Worm (Caenorhabditis elegans) whole organism, early embryonic: ENCODE measurements around the gene dct-14.

Experiments
- B0310.2 ChIP-seq: sonication (generic microtip); optimal IDR thresholded peaks from 2 replicates; lab custom pipeline; 2016; ENCODE audit warnings: mild to moderate bottlenecking, missing genetic modification characterization, missing compliant biosample characterization
- F13C5.2 ChIP-seq: sonication (generic microtip); optimal IDR thresholded peaks from 2 replicates; lab custom pipeline; 2017; ENCODE audit warnings: mild to moderate bottlenecking, missing genetic modification characterization, inconsistent platforms, missing compliant biosample characterization
- aly-1 ChIP-seq: sonication (generic microtip); optimal IDR thresholded peaks from 2 replicates; lab custom pipeline; 2016; ENCODE audit warnings: missing genetic modification characterization, missing compliant biosample characterization
- ama-1 ChIP-seq: fragments of 150-350 bp; optimal IDR thresholded peaks from 2 replicates; lab custom pipeline; 2014
- ceh-13 ChIP-seq: fragments of 200-800 bp; sonication (Bioruptor generic); optimal IDR thresholded peaks from 2 replicates; lab custom pipeline; 2018; ENCODE audit warnings: mild to moderate bottlenecking, missing genetic modification characterization, missing compliant biosample characterization
- ceh-36 ChIP-seq: sonication (generic microtip); optimal IDR thresholded peaks from 2 replicates; lab custom pipeline; 2016; ENCODE audit warnings: missing genetic modification characterization, inconsistent platforms, missing compliant biosample characterization
- ets-7 ChIP-seq: sonication (generic microtip); optimal IDR thresholded peaks from 2 replicates; lab custom pipeline; 2016; ENCODE audit warnings: missing genotype, missing genetic modification characterization, missing compliant biosample characterization
- flt-1 ChIP-seq: fragments of 200-800 bp; sonication (Bioruptor generic); IDR thresholded peaks from 2 replicates; pipeline ENCODE4 v1.3.6; 2022; ENCODE audit warnings: missing genetic modification characterization, missing compliant biosample characterization
- hmbx-1 ChIP-seq: sonication (generic microtip); optimal IDR thresholded peaks from 2 replicates; lab custom pipeline; 2016; ENCODE audit warnings: mild to moderate bottlenecking, missing genetic modification characterization, missing compliant biosample characterization
- hmg-4 ChIP-seq: fragments of 200-800 bp; sonication (Bioruptor generic); optimal IDR thresholded peaks from 2 replicates; lab custom pipeline; 2018; ENCODE audit warnings: mild to moderate bottlenecking, missing genetic modification characterization, missing compliant biosample characterization
- hnd-1 ChIP-seq: sonication (generic microtip); optimal IDR thresholded peaks from 2 replicates; lab custom pipeline; 2016; ENCODE audit warnings: missing genetic modification characterization, missing compliant biosample characterization
- pes-1 ChIP-seq: fragments of 200-800 bp; sonication (Bioruptor generic); IDR thresholded peaks from 2 replicates; pipeline ENCODE4 v1.3.6; 2022; ENCODE audit warnings: missing genetic modification reagents, missing genetic modification characterization, missing compliant biosample characterization
- scrt-1 ChIP-seq: fragments of 200-800 bp; sonication (Bioruptor generic); IDR thresholded peaks from 2 replicates; pipeline ENCODE4 v1.3.6; 2022; ENCODE audit warnings: missing genetic modification characterization, missing compliant biosample characterization
- sea-1 ChIP-seq: fragments of 200-800 bp; sonication (Bioruptor generic); conservative IDR thresholded peaks from 2 replicates; pipeline ENCODE4 v1.3.6; 2022; ENCODE audit warnings: missing genetic modification characterization, missing compliant biosample characterization
- tbx-11 ChIP-seq: fragments of 200-800 bp; sonication (Bioruptor generic); IDR thresholded peaks from 2 replicates; pipeline ENCODE4 v1.3.6; 2022; ENCODE audit warnings: missing genetic modification characterization, missing compliant biosample characterization
- tbx-37 ChIP-seq: fragments of 200-800 bp; sonication (Bioruptor generic); conservative IDR thresholded peaks from 2 replicates; pipeline ENCODE4 v1.3.6; 2022; ENCODE audit warnings: missing genetic modification reagents, missing genetic modification characterization, missing compliant biosample characterization
- tra-4 ChIP-seq: sonication (generic microtip); optimal IDR thresholded peaks from 2 replicates; lab custom pipeline; 2017; ENCODE audit warnings: missing genetic modification characterization, missing compliant biosample characterization

dct-14 gene

DNA sequence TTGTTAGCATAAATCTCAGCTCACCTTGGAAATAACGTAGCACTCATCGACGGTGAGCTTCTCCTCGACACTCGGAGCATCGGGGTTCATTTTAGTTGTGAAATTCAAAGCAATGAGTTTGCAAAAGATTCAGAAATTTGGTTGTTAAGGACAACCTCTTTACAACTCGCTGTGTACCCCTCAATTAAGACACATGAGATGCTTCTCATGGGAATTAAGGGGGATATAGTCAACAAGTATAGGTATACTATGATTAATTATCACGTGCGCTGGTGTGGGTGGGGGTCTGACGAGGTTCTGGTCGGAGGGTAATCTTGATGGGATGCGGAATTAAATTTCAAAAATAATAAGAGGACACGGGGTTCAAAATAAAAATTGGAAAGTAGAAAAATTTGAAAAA lies at the start of gene dct-14:
TSS of gene dct-14 (minus strand) at position 101 of the 400 bp plus-strand sequence.
- TF ChIP-seq F13C5.2 (tag; lab: Kevin White, UChicago) (no peak), ceh-13 (GFP tag; lab: Kevin White, UChicago) (no peak), tra-4 (tag; lab: Kevin White, UChicago) (no peak), ceh-36 (tag; lab: Kevin White, UChicago) (no peak), tbx-11 (no peak), hmg-4 (no peak), pes-1 (GFP tag; lab: Robert Waterston, UW) (no peak), flt-1 (GFP tag; lab: Robert Waterston, UW) (no peak), hnd-1 (tag; lab: Kevin White, UChicago) (no peak), scrt-1 (GFP tag; lab: Robert Waterston, UW) (no peak), sea-1 (GFP tag; lab: Robert Waterston, UW) (no peak), B0310.2 (tag; lab: Kevin White, UChicago) (no peak), ets-7 (tag; lab: Kevin White, UChicago) (no peak), tbx-37 (GFP tag; lab: Robert Waterston, UW) (no peak), ama-1 (lab: Kevin White, UChicago) (no peak), hmbx-1 (tag; lab: Kevin White, UChicago) (no peak), aly-1 (tag; lab: Kevin White, UChicago) (no peak)

ce11 chrV:20547048-20547447 lies 46.7 kb upstream of the dct-14 start, which contains the start of gene Y38H6C.18:
TSS of gene Y38H6C.18 (minus strand) at chrV:20547148.
- TF ChIP-seq hmg-4: no peak
- TF ChIP-seq flt-1 (GFP tag; lab: Robert Waterston, UW): no peak
- TF ChIP-seq ceh-13 (GFP tag; lab: Kevin White, UChicago): no peak
- no peak for TF ChIP-seq tra-4 (tag; lab: Kevin White, UChicago)
- TF ChIP-seq ceh-36 (tag; lab: Kevin White, UChicago): no peak
- TF ChIP-seq aly-1 (tag; lab: Kevin White, UChicago): no peak
- TF ChIP-seq B0310.2 (tag; lab: Kevin White, UChicago): no peak
- TF ChIP-seq ama-1 (lab: Kevin White, UChicago): no peak

- TF ChIP-seq ama-1 (lab: Kevin White, UChicago) (no peak), sea-1 (GFP tag; lab: Robert Waterston, UW) (no peak), tbx-11 (no peak), scrt-1 (GFP tag; lab: Robert Waterston, UW) (no peak), flt-1 (GFP tag; lab: Robert Waterston, UW) (no peak), ceh-13 (GFP tag; lab: Kevin White, UChicago) (no peak), pes-1 (GFP tag; lab: Robert Waterston, UW) (no peak)
Observed at ce11 chrV:20545742-20546141, 45.4 kb upstream of the dct-14 start.

DNA sequence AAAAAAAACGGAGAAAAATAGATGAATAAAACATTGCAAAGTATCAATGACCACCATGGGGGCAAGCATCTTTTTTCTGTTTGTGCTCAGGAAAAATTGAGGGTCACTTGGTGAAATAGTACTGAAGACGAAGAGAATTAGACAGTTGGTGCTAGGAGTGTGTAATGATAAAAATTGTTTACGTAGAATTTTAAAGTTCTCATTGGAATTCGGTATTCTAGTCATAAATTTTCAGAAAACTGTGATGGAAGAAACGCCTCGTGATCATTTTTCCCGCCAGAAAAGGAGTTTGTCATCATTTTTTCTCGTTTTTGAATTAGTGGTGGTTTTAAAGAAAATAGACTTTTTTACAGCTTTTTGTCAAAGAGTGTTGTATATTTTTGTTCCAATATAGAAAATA lies 44.3 kb upstream of the dct-14 start:
- TF ChIP-seq hnd-1 (tag; lab: Kevin White, UChicago) (no peak), hmg-4 (no peak), ets-7 (tag; lab: Kevin White, UChicago) (no peak), pes-1 (GFP tag; lab: Robert Waterston, UW) (no peak), F13C5.2 (tag; lab: Kevin White, UChicago) (no peak), ceh-13 (GFP tag; lab: Kevin White, UChicago) (no peak), tbx-11 (no peak), ceh-36 (tag; lab: Kevin White, UChicago) (no peak), tbx-37 (GFP tag; lab: Robert Waterston, UW) (no peak), B0310.2 (tag; lab: Kevin White, UChicago) (no peak), sea-1 (GFP tag; lab: Robert Waterston, UW) (no peak), scrt-1 (GFP tag; lab: Robert Waterston, UW) (no peak)

DNA sequence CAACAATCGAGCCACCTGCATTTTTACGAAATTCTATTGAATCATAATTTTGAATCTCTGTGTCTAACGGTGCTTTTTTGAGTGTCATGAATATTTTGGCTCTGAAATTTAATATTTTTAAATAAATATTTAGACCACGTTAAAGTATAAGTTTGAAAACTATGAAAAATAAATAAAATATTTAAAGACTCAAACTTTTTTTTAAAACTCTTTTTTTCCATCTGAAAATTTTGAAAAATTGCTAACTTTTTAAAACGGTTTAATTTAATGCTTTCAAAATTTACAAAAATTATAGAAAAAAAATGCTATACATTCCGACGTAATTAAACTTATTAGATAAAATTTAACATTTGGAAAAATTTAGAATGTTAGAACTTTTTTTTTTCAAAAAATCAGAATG lies 43.8 kb upstream of the dct-14 start, which contains the start of gene slc-36.3:
TSS of gene slc-36.3 (minus strand) at position 101 of the 400 bp plus-strand sequence.
- no peak for TF ChIP-seq pes-1 (GFP tag; lab: Robert Waterston, UW)
- TF ChIP-seq sea-1 (GFP tag; lab: Robert Waterston, UW): no peak
- TF ChIP-seq flt-1 (GFP tag; lab: Robert Waterston, UW): no peak
- TF ChIP-seq B0310.2 (tag; lab: Kevin White, UChicago): no peak
- no peak for TF ChIP-seq F13C5.2 (tag; lab: Kevin White, UChicago)
- TF ChIP-seq hnd-1 (tag; lab: Kevin White, UChicago): no peak
- TF ChIP-seq aly-1 (tag; lab: Kevin White, UChicago): no peak
- no peak for TF ChIP-seq ceh-36 (tag; lab: Kevin White, UChicago)
- no peak for TF ChIP-seq ama-1 (lab: Kevin White, UChicago)
- TF ChIP-seq hmg-4: no peak
- TF ChIP-seq hmbx-1 (tag; lab: Kevin White, UChicago): no peak
- TF ChIP-seq ceh-13 (GFP tag; lab: Kevin White, UChicago): no peak
- TF ChIP-seq tbx-11: no peak
- no peak for TF ChIP-seq tbx-37 (GFP tag; lab: Robert Waterston, UW)
- TF ChIP-seq scrt-1 (GFP tag; lab: Robert Waterston, UW): no peak
- TF ChIP-seq ets-7 (tag; lab: Kevin White, UChicago): no peak
- no peak for TF ChIP-seq tra-4 (tag; lab: Kevin White, UChicago)

DNA sequence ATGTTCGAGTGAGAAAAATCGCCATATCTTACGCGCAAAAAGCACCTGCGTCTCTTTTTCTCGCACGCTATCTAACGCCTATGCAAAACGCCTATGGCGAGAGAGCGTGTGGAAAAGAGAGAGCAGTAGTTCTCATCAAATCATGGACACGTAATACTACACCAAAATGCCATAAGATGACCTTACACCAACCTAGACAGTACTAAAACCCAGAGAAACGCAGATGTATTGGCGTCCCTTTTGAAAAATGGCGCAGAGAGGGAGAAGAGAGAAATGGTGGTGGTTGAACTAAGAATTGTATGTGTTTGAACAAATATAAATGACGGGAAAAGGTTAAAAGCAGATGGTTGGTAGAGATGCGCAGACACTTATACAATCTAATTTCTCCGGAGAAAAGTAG lies 38.8 kb upstream of the dct-14 start, which contains the start of gene Y38H6C.16:
TSS of gene Y38H6C.16 (minus strand) at position 293 of the 400 bp plus-strand sequence.
- TF ChIP-seq aly-1 (tag; lab: Kevin White, UChicago) (no peak), pes-1 (GFP tag; lab: Robert Waterston, UW) (no peak), ama-1 (lab: Kevin White, UChicago) (no peak), F13C5.2 (tag; lab: Kevin White, UChicago) (no peak), ceh-13 (GFP tag; lab: Kevin White, UChicago) (no peak), ets-7 (tag; lab: Kevin White, UChicago) (no peak), scrt-1 (GFP tag; lab: Robert Waterston, UW) (no peak), tbx-37 (GFP tag; lab: Robert Waterston, UW) (no peak), flt-1 (GFP tag; lab: Robert Waterston, UW) (no peak)

DNA sequence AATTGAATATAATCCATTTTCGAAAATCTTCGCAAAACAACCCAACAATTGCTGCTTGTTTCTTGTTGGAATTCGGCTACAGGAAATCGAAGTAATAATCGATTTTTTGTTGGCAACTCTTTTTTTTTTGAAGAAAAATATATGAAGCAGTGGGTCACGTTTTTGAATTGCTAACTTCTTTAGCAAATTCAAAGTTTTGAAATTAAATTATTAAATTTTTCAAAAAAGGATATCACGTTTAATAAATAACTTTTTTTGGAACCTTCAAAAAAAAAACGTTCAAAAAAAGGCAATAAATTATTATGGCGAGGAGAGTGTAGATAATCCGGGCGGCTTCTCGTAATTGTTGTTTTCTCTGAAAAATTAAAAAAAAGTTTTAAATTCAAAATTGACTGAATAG lies 35.9 kb upstream of the dct-14 start, which contains the start of gene Y38H6C.15:
TSS of gene Y38H6C.15 (minus strand) at position 101 of the 400 bp plus-strand sequence.
- TF ChIP-seq hmg-4: no peak
- no peak for TF ChIP-seq sea-1 (GFP tag; lab: Robert Waterston, UW)
- TF ChIP-seq flt-1 (GFP tag; lab: Robert Waterston, UW): no peak
- no peak for TF ChIP-seq ama-1 (lab: Kevin White, UChicago)
- TF ChIP-seq F13C5.2 (tag; lab: Kevin White, UChicago): no peak
- TF ChIP-seq hmbx-1 (tag; lab: Kevin White, UChicago): no peak
- no peak for TF ChIP-seq aly-1 (tag; lab: Kevin White, UChicago)
- TF ChIP-seq pes-1 (GFP tag; lab: Robert Waterston, UW): no peak
- no peak for TF ChIP-seq ceh-13 (GFP tag; lab: Kevin White, UChicago)
- no peak for TF ChIP-seq tbx-11
- TF ChIP-seq B0310.2 (tag; lab: Kevin White, UChicago): no peak
- TF ChIP-seq tbx-37 (GFP tag; lab: Robert Waterston, UW): no peak
- TF ChIP-seq ets-7 (tag; lab: Kevin White, UChicago): no peak
